Comparison of ENCODE assay signal across 4 fruit fly cellular contexts in the genomic region with DNA sequence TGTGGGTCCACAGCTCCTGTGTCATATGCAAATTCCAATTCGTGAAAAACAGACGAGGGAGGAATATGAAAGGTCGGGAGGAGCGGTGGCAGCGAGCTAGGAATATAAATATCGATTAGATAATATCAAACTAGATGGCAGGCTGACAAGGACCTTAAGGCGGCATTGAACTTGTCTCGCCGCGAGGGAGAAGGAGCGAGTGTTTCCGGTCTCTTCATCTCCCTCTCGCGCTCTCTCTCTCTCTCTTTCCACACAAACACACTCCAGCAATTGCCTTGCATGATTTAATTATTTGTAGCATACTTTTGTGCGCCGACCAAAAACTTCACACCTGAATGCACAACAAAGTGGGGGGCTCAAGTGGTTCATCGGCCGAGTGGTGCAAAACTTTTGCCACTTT.
A peak's percentile ranks its signal among the peaks of the same experiment; 100 is the strongest.
TF ChIP-seq lines count a peak whose summit lies in the region.

No protein-coding gene starts in this region.

- TF ChIP-seq CTCF in whole organism, embryonic (GFP tag; optimal IDR thresholded peaks at IDR 0.05; lab: Kevin White, UChicago): peak; percentile 15

TF ChIP-seq in whole organism, embryonic, 481 proteins besides CTCF, POLR2A, EP300 and RAD21 (continues in another document):
- TF ChIP-seq crol (GFP tag; IDR thresholded peaks at IDR 0.05; lab: Robert Waterston, UW) (peak; percentile 28; the same call in 1 of the 2 replicates), sc (optimal IDR thresholded peaks at IDR 0.05; lab: Kevin White, UChicago) (no peak), sc (GFP tag; optimal IDR thresholded peaks at IDR 0.05; lab: Kevin White, UChicago) (no peak), stc (GFP tag; IDR thresholded peaks at IDR 0.05; lab: Robert Waterston, UW) (0 out of 2 replicates have a peak, but pooled peaks have one; percentile 28), CG10565 (GFP tag; optimal IDR thresholded peaks at IDR 0.05; lab: Kevin White, UChicago) (no peak), Gsc (GFP tag; IDR thresholded peaks at IDR 0.05; lab: Robert Waterston, UW) (no peak), psq (GFP tag; optimal IDR thresholded peaks at IDR 0.05; lab: Kevin White, UChicago) (no peak), Abd-B (GFP tag; optimal IDR thresholded peaks at IDR 0.05; lab: Kevin White, UChicago) (no peak), chm (GFP tag; IDR thresholded peaks at IDR 0.05; lab: Robert Waterston, UW) (no peak), CG2875 (GFP tag; optimal IDR thresholded peaks at IDR 0.05; lab: Kevin White, UChicago) (peak; percentile 19), Hsf (GFP tag; optimal IDR thresholded peaks at IDR 0.05; lab: Kevin White, UChicago) (peak; percentile 0), dysf (GFP tag; IDR thresholded peaks at IDR 0.05; lab: Robert Waterston, UW) (0 out of 3 replicates have a peak, but pooled peaks have one; percentile 25), CG12942 (GFP tag; optimal IDR thresholded peaks at IDR 0.05; lab: Kevin White, UChicago) (no peak), H2.0 (GFP tag; IDR thresholded peaks at IDR 0.05; lab: Robert Waterston, UW) (no peak), lilli (GFP tag; optimal IDR thresholded peaks at IDR 0.05; lab: Kevin White, UChicago) (no peak), CG18476 (GFP tag; optimal IDR thresholded peaks at IDR 0.05; lab: Kevin White, UChicago) (no peak), CG1603 (tag; optimal IDR thresholded peaks at IDR 0.05; lab: Kevin White, UChicago) (peak; percentile 19), CG7745 (tag; optimal IDR thresholded peaks at IDR 0.05; lab: Kevin White, UChicago) (no peak), ttk (GFP tag; IDR thresholded peaks at IDR 0.05; lab: Robert Waterston, UW) (0 out of 2 replicates have a peak, but pooled peaks have one; percentile 18), Nf-YA (GFP tag; IDR thresholded peaks at IDR 0.05; lab: Robert Waterston, UW) (peak; percentile 20; the same call in 1 of the 2 replicates), ken (GFP tag; IDR thresholded peaks at IDR 0.05; lab: Robert Waterston, UW) (0 out of 3 replicates have a peak, but pooled peaks have one; percentile 8)

TF ChIP-seq in whole organism, prepupa, 60 proteins besides CTCF, POLR2A, EP300 and RAD21 (continues in another document):
- TF ChIP-seq CG11294 (GFP tag; IDR thresholded peaks at IDR 0.05; lab: Robert Waterston, UW) (no peak), dsx (GFP tag; optimal IDR thresholded peaks at IDR 0.05; lab: Kevin White, UChicago; ENCODE audit: poor library complexity, severe bottlenecking) (no peak), Ets96B (tag; optimal IDR thresholded peaks at IDR 0.05; lab: Kevin White, UChicago) (no peak), CG3919 (GFP tag; optimal IDR thresholded peaks at IDR 0.05; lab: Kevin White, UChicago) (peak; percentile 61), lz (GFP tag; optimal IDR thresholded peaks at IDR 0.05; lab: Kevin White, UChicago) (peak; percentile 10), CG10631 (GFP tag; optimal IDR thresholded peaks at IDR 0.05; lab: Kevin White, UChicago) (no peak), CG6792 (GFP tag; optimal IDR thresholded peaks at IDR 0.05; lab: Kevin White, UChicago) (no peak), fd59A (GFP tag; optimal IDR thresholded peaks at IDR 0.05; lab: Kevin White, UChicago) (no peak), Hr39 (GFP tag; optimal IDR thresholded peaks at IDR 0.05; lab: Kevin White, UChicago) (no peak), Eip78C (GFP tag; lab: Kevin White, UChicago) (no peak), CG6163 (GFP tag; IDR thresholded peaks at IDR 0.05; lab: Robert Waterston, UW) (peak; percentile 55; the same call in 2 of the 3 replicates), CG8319 (GFP tag; optimal IDR thresholded peaks at IDR 0.05; lab: Kevin White, UChicago) (peak; percentile 20), topi (GFP tag; optimal IDR thresholded peaks at IDR 0.05; lab: Kevin White, UChicago) (no peak), Eip93F (GFP tag; optimal IDR thresholded peaks at IDR 0.05; lab: Kevin White, UChicago) (no peak), achi (GFP tag; optimal IDR thresholded peaks at IDR 0.05; lab: Kevin White, UChicago) (peak; percentile 8), CG31627 (GFP tag; optimal IDR thresholded peaks at IDR 0.05; lab: Kevin White, UChicago) (peak; percentile 10), CG11902 (GFP tag; optimal IDR thresholded peaks at IDR 0.05; lab: Kevin White, UChicago) (no peak), CG10669 (GFP tag; optimal IDR thresholded peaks at IDR 0.05; lab: Kevin White, UChicago) (peak; percentile 4), CG6808 (GFP tag; optimal IDR thresholded peaks at IDR 0.05; lab: Kevin White, UChicago) (peak; percentile 6), Met (GFP tag; optimal IDR thresholded peaks at IDR 0.05; lab: Kevin White, UChicago) (no peak), Hr38 (GFP tag; optimal IDR thresholded peaks at IDR 0.05; lab: Kevin White, UChicago) (no peak), CG6854 (GFP tag; optimal IDR thresholded peaks at IDR 0.05; lab: Kevin White, UChicago) (no peak), svp (GFP tag; lab: Kevin White, UChicago) (no peak)

TF ChIP-seq in whole organism, pupa, 21 proteins besides CTCF, POLR2A, EP300 and RAD21:
- no peak for TF ChIP-seq gl (tag; optimal IDR thresholded peaks at IDR 0.05; lab: Kevin White, UChicago)
- no peak for TF ChIP-seq Snoo (tag; optimal IDR thresholded peaks at IDR 0.05; lab: Kevin White, UChicago)
- TF ChIP-seq EcR (GFP tag; optimal IDR thresholded peaks at IDR 0.05; lab: Kevin White, UChicago): no peak
- no peak for TF ChIP-seq CG8301 (tag; optimal IDR thresholded peaks at IDR 0.05; lab: Kevin White, UChicago)
- peak; percentile 77 for TF ChIP-seq CG4496 (GFP tag; IDR thresholded peaks at IDR 0.05; lab: Robert Waterston, UW)
- TF ChIP-seq CG15710 (tag; optimal IDR thresholded peaks at IDR 0.05; lab: Kevin White, UChicago): no peak
- TF ChIP-seq CG34367 (tag; optimal IDR thresholded peaks at IDR 0.05; lab: Kevin White, UChicago): peak; percentile 5
- peak; percentile 6 for TF ChIP-seq Pif1A (GFP tag; optimal IDR thresholded peaks at IDR 0.05; lab: Kevin White, UChicago)
- no peak for TF ChIP-seq CG12605 (GFP tag; IDR thresholded peaks at IDR 0.05; lab: Robert Waterston, UW)

TF ChIP-seq in whole organism, wandering third instar larva, 38 proteins besides CTCF, POLR2A, EP300 and RAD21:
- TF ChIP-seq lola (GFP tag; optimal IDR thresholded peaks at IDR 0.05; lab: Kevin White, UChicago) (no peak), CrebA (GFP tag; optimal IDR thresholded peaks at IDR 0.05; lab: Kevin White, UChicago; ENCODE audit: borderline replicate concordance) (no peak), Hnf4 (GFP tag; optimal IDR thresholded peaks at IDR 0.05; lab: Kevin White, UChicago) (no peak), psq (GFP tag; optimal IDR thresholded peaks at IDR 0.05; lab: Kevin White, UChicago) (no peak), pan (optimal IDR thresholded peaks at IDR 0.05; lab: Kevin White, UChicago) (no peak), dmrt93B (GFP tag; optimal IDR thresholded peaks at IDR 0.05; lab: Kevin White, UChicago) (peak; percentile 40), jim (GFP tag; optimal IDR thresholded peaks at IDR 0.05; lab: Kevin White, UChicago) (no peak), tai (GFP tag; optimal IDR thresholded peaks at IDR 0.05; lab: Kevin White, UChicago) (no peak), Myc (optimal IDR thresholded peaks at IDR 0.05; lab: Kevin White, UChicago) (peak; percentile 9), woc (GFP tag; optimal IDR thresholded peaks at IDR 0.05; lab: Kevin White, UChicago) (no peak)
